Worm (Caenorhabditis elegans): ENCODE results near the gene sma-4.

sma-4 gene

DNA sequence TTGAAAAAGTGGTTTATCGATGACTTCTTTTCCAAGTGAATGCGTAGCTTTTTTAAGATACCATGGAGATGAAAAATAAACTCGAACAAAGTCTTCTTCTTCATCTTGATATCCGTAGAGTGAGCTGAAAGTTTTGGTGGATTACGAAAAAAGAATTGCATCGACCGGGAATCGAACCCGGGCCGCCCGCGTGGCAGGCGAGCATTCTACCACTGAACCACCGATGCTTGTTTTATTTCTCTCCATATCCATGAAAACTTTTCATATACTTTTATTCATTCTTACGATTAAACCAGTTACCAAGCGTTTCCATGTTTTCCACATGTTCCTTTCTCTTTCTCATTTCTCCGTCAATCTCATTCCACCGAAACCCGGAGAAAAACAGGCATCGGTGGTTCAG, 34.0 kb upstream of the sma-4 start (continued):
- TF ChIP-seq nhr-237 (tag; optimal IDR thresholded peaks at IDR 0.05) (no peak), mxl-2 (GFP tag; conservative IDR thresholded peaks at IDR 0.05) (no peak), mdl-1 (tag; optimal IDR thresholded peaks at IDR 0.05) (no peak), gei-8 (GFP tag; optimal IDR thresholded peaks at IDR 0.05) (no peak), nhr-111 (GFP tag; optimal IDR thresholded peaks at IDR 0.05) (no peak), dve-1 (tag; optimal IDR thresholded peaks at IDR 0.05; ENCODE audit: insufficient read depth) (no peak), unc-62 (GFP tag; optimal IDR thresholded peaks at IDR 0.05 in 1 of 2) (no peak), unc-62 (tag; optimal IDR thresholded peaks at IDR 0.05) (no peak), cey-2 (tag; optimal IDR thresholded peaks at IDR 0.05; ENCODE audit: borderline replicate concordance, insufficient read depth) (no peak), F37D6.2 (tag; optimal IDR thresholded peaks at IDR 0.05) (no peak), lim-7 (GFP tag; IDR thresholded peaks at IDR 0.05) (peak; percentile 74), madf-5 (GFP tag; IDR thresholded peaks at IDR 0.05) (peak in 1 of 2 experiments; percentile 76; a peak in 1 of 4 replicates), nhr-28 (tag; optimal IDR thresholded peaks at IDR 0.05) (no peak), daf-12 (tag; optimal IDR thresholded peaks at IDR 0.05) (no peak), hmg-1.1 (GFP tag; IDR thresholded peaks at IDR 0.05) (no peak), vab-7 (GFP tag; IDR thresholded peaks at IDR 0.05) (peak; percentile 65; the same call in 1 of the 2 replicates), pqm-1 (tag; optimal IDR thresholded peaks at IDR 0.05) (no peak), Y75B8A.6 (GFP tag; IDR thresholded peaks at IDR 0.05) (no peak), nhr-48 (tag; optimal IDR thresholded peaks at IDR 0.05) (no peak), F10B5.3 (tag; optimal IDR thresholded peaks at IDR 0.05) (no peak), hlh-30 (tag; optimal IDR thresholded peaks at IDR 0.05; ENCODE audit: insufficient read depth) (no peak), ZK546.5 (tag; optimal IDR thresholded peaks at IDR 0.05) (no peak), ceh-20 (GFP tag; IDR thresholded peaks at IDR 0.05) (no peak), fos-1 (tag; optimal IDR thresholded peaks at IDR 0.05) (no peak), lin-38 (GFP tag; IDR thresholded peaks at IDR 0.05) (no peak), mes-2 (tag; optimal IDR thresholded peaks at IDR 0.05; ENCODE audit: poor library complexity, severe bottlenecking) (no peak), spr-1 (tag; optimal IDR thresholded peaks at IDR 0.05) (no peak), egl-43 (GFP tag; IDR thresholded peaks at IDR 0.05) (peak; percentile 72; the same call in 1 of the 2 replicates), ceh-32 (tag; optimal IDR thresholded peaks at IDR 0.05; ENCODE audit: poor library complexity) (no peak), ctbp-1 (GFP tag; IDR thresholded peaks at IDR 0.05) (no peak), jun-1 (tag; optimal IDR thresholded peaks at IDR 0.05) (no peak), nhr-42 (GFP tag; IDR thresholded peaks at IDR 0.05) (no peak), aly-2 (tag; optimal IDR thresholded peaks at IDR 0.05) (no peak)

DNA sequence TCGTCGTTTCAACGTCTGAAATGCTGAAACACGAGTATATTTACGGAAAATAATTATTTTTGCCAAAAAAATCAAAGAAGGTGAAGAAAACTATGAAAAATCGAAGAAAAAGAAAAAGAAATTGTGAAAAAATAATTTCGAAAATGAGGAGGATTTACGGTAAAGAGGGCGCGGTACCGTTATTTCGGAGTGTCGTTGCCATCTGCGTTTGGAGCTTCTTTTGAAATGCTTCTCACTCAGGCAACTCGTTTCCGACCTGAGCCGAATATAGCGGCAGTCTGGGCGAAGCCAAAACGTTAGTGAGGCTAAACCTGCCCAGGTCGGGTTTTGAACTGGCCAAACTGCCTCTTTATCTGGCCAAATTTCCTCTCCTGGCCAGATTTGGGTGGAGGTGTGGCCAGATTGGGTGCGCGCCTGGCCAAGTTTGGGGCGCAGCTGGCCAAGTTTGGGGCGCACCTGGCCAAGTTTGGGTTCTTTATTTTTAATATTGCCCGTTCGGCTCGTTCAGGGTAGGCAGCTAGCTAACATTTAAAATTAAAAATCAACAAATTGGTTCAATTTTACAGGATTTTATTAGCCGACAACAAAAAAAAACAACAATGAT, 32.1 kb upstream of the sma-4 start:
- 0 out of 2 replicates have a peak, but pooled peaks have one; percentile 36 for TF ChIP-seq ceh-44 (GFP tag; IDR thresholded peaks at IDR 0.05)
- peak; percentile 46; the same call in 1 of the 2 replicates for TF ChIP-seq egl-43 (GFP tag; IDR thresholded peaks at IDR 0.05)
- peak; percentile 65 for TF ChIP-seq set-16 (GFP tag; IDR thresholded peaks at IDR 0.05)
- peak; percentile 97 for TF ChIP-seq Y48G9A.11 (GFP tag; IDR thresholded peaks at IDR 0.05)
- TF ChIP-seq vab-7 (GFP tag; IDR thresholded peaks at IDR 0.05), result peak; percentile 56

DNA sequence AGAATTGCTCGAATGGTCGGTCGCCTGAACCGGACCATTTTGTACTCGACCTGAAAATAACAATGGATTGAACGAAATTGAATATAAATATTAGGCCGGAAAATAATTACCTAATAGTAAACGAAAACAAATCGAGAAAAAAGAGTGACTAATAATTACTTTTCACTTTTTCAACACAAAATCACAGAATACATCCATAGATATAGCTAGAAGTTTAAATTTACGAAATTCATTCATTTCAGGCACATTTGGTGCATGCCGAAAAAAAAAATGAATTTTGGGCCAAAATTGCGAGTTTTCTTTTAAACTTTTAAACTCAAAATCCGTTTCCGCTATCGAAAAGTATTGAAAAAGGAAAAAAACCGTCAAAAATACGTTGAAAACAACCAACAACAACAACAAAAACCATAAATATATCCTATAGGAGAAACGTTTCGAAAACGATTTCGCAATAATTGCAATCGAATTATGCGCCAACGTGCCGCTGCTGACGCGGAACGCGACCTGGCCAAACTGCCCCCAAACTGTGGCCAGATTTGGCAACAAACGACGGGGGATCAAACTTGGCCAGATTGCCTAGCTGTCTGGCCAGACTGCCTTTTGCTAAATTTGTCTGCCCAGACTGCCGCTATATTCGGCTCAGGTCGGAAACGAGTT, 30.6 kb upstream of the sma-4 start, which contains the start of gene Y37B11A.3:
Gene Y37B11A.3 (minus strand): TSS at position 51 of the 657 bp plus-strand sequence.
- peak; percentile 75 for TF ChIP-seq dpl-1 (GFP tag; optimal IDR thresholded peaks at IDR 0.05)
- TF ChIP-seq ZK337.2 (GFP tag; IDR thresholded peaks at IDR 0.05), result no peak
- TF ChIP-seq cey-2 (tag; optimal IDR thresholded peaks at IDR 0.05; ENCODE audit: borderline replicate concordance, insufficient read depth), result no peak
- no peak for TF ChIP-seq nhr-42 (GFP tag; IDR thresholded peaks at IDR 0.05)
- TF ChIP-seq skn-1 (tag; optimal IDR thresholded peaks at IDR 0.05), result no peak
- no peak for TF ChIP-seq dmd-8 (GFP tag; IDR thresholded peaks at IDR 0.05)
- no peak; the same call in 1 of the 2 replicates for TF ChIP-seq saeg-2 (GFP tag; IDR thresholded peaks at IDR 0.05)
- TF ChIP-seq F49E8.2 (tag; optimal IDR thresholded peaks at IDR 0.05; ENCODE audit: borderline replicate concordance), result no peak
- no peak for TF ChIP-seq ztf-7 (tag; optimal IDR thresholded peaks at IDR 0.05)
- TF ChIP-seq Y75B8A.6 (GFP tag; IDR thresholded peaks at IDR 0.05), result 0 out of 2 replicates have a peak, but pooled peaks have one; percentile 43
- TF ChIP-seq lin-13 (GFP tag; optimal IDR thresholded peaks at IDR 0.05), result peak; percentile 56
- no peak for TF ChIP-seq nhr-6 (tag; optimal IDR thresholded peaks at IDR 0.05)
- no peak for TF ChIP-seq F26F4.8 (GFP tag; conservative IDR thresholded peaks at IDR 0.05)
- TF ChIP-seq php-3 (GFP tag; IDR thresholded peaks at IDR 0.05), result 0 out of 2 replicates have a peak, but pooled peaks have one; percentile 35
- TF ChIP-seq lin-39 (tag; optimal IDR thresholded peaks at IDR 0.05), result no peak
